Fruit fly (Drosophila melanogaster) whole organism, pupa: ENCODE measurements around the gene Septin2.

Experiments
- CG10348 ChIP-seq: fragments of 200-800 bp; sonication (Bioruptor generic); IDR thresholded peaks from 2 replicates; pipeline ENCODE4 v1.3.6; 2022; ENCODE audit warnings: missing biosample characterization, missing genetic modification characterization
- CG12605 ChIP-seq: fragments of 200-800 bp; sonication (Bioruptor generic); IDR thresholded peaks from 2 replicates; pipeline ENCODE4 v1.3.6; 2022; ENCODE audit warnings: missing biosample characterization, missing genetic modification characterization
- CG13204 ChIP-seq: fragments of 200-800 bp; sonication (Bioruptor generic); optimal IDR thresholded peaks from 2 replicates; lab custom pipeline; 2018; ENCODE audit warnings: missing biosample characterization, mild to moderate bottlenecking, missing genetic modification characterization, moderate library complexity
- CG14655 ChIP-seq: fragments of 200-800 bp; sonication (Bioruptor generic); optimal IDR thresholded peaks from 3 replicates; lab custom pipeline; 2017; ENCODE audit warnings: mild to moderate bottlenecking, missing biosample characterization, missing genetic modification reagents, missing genetic modification characterization
- CG15710 ChIP-seq: fragments of 200-800 bp; sonication (Bioruptor generic); optimal IDR thresholded peaks from 2 replicates; lab custom pipeline; 2018; ENCODE audit warnings: missing biosample characterization, mild to moderate bottlenecking, missing genetic modification characterization, moderate library complexity
- CG17806 ChIP-seq: fragments of 200-800 bp; sonication (Bioruptor generic); optimal IDR thresholded peaks from 2 replicates; lab custom pipeline; 2018; ENCODE audit warnings: missing biosample characterization, mild to moderate bottlenecking, missing genetic modification characterization, moderate library complexity
- CG32121 ChIP-seq: fragments of 200-800 bp; sonication (Bioruptor generic); IDR thresholded peaks from 2 replicates; pipeline ENCODE4 v1.3.6; 2022; ENCODE audit warnings: missing biosample characterization, missing genetic modification characterization
- CG34367 ChIP-seq: fragments of 200-800 bp; sonication (Bioruptor generic); optimal IDR thresholded peaks from 2 replicates; lab custom pipeline; 2018; ENCODE audit warnings: missing biosample characterization, mild to moderate bottlenecking, missing genetic modification characterization
- CG4496 ChIP-seq: fragments of 200-800 bp; sonication (Bioruptor generic); IDR thresholded peaks from 3 replicates; pipeline ENCODE4 v1.3.6; 2022; ENCODE audit warnings: missing biosample characterization, missing genetic modification characterization
- CG8159 ChIP-seq: fragments of 200-800 bp; sonication (Bioruptor generic); optimal IDR thresholded peaks from 3 replicates; lab custom pipeline; 2018; ENCODE audit warnings: missing biosample characterization, mild to moderate bottlenecking, missing genetic modification characterization, moderate library complexity
- CG8301 ChIP-seq: fragments of 200-800 bp; sonication (Bioruptor generic); optimal IDR thresholded peaks from 2 replicates; lab custom pipeline; 2018; ENCODE audit warnings: missing biosample characterization, mild to moderate bottlenecking, missing genetic modification characterization
- CG9948 ChIP-seq: fragments of 200-800 bp; sonication (Bioruptor generic); optimal IDR thresholded peaks from 2 replicates; lab custom pipeline; 2018; ENCODE audit warnings: missing biosample characterization, mild to moderate bottlenecking, missing genetic modification characterization, moderate library complexity
- D1 ChIP-seq: fragments of 200-800 bp; sonication (Bioruptor generic); optimal IDR thresholded peaks from 2 replicates; lab custom pipeline; 2018; ENCODE audit warnings: missing biosample characterization, mild to moderate bottlenecking, missing genetic modification characterization, moderate library complexity
- EcR ChIP-seq: fragments of 200-800 bp; sonication (Bioruptor generic); optimal IDR thresholded peaks from 3 replicates; lab custom pipeline; 2019; ENCODE audit warnings: missing biosample characterization, missing genetic modification characterization, mild to moderate bottlenecking, moderate library complexity, missing genetic modification reagents
- Ets98B ChIP-seq: fragments of 200-800 bp; sonication (Bioruptor generic); IDR thresholded peaks from 2 replicates; pipeline ENCODE4 v1.3.6; 2022; ENCODE audit warnings: missing biosample characterization, missing genetic modification characterization
- Pif1A ChIP-seq: fragments of 200-800 bp; sonication (Bioruptor generic); optimal IDR thresholded peaks from 3 replicates; lab custom pipeline; 2016; ENCODE audit warnings: missing biosample characterization, missing genetic modification characterization
- Pif1B ChIP-seq: fragments of 200-800 bp; sonication (Bioruptor generic); optimal IDR thresholded peaks from 3 replicates; lab custom pipeline; 2016; ENCODE audit warnings: missing biosample characterization, missing genetic modification characterization
- Snoo ChIP-seq: fragments of 200-800 bp; sonication (Bioruptor generic); optimal IDR thresholded peaks from 3 replicates; lab custom pipeline; 2017; ENCODE audit warnings: missing biosample characterization, mild to moderate bottlenecking, missing genetic modification characterization, inconsistent platforms
- fd96Ca ChIP-seq: fragments of 200-800 bp; sonication (Bioruptor generic); IDR thresholded peaks from 3 replicates; pipeline ENCODE4 v1.3.6; 2022; ENCODE audit warnings: missing biosample characterization, missing genetic modification characterization
- gl ChIP-seq: fragments of 200-800 bp; sonication (Bioruptor generic); optimal IDR thresholded peaks from 2 replicates; lab custom pipeline; 2018; ENCODE audit warnings: missing biosample characterization, mild to moderate bottlenecking, missing genetic modification characterization
- rn ChIP-seq: fragments of 200-800 bp; sonication (Bioruptor generic); IDR thresholded peaks from 2 replicates; pipeline ENCODE4 v1.3.6; 2022; ENCODE audit warnings: missing biosample characterization, missing genetic modification characterization

Septin2 gene

DNA sequence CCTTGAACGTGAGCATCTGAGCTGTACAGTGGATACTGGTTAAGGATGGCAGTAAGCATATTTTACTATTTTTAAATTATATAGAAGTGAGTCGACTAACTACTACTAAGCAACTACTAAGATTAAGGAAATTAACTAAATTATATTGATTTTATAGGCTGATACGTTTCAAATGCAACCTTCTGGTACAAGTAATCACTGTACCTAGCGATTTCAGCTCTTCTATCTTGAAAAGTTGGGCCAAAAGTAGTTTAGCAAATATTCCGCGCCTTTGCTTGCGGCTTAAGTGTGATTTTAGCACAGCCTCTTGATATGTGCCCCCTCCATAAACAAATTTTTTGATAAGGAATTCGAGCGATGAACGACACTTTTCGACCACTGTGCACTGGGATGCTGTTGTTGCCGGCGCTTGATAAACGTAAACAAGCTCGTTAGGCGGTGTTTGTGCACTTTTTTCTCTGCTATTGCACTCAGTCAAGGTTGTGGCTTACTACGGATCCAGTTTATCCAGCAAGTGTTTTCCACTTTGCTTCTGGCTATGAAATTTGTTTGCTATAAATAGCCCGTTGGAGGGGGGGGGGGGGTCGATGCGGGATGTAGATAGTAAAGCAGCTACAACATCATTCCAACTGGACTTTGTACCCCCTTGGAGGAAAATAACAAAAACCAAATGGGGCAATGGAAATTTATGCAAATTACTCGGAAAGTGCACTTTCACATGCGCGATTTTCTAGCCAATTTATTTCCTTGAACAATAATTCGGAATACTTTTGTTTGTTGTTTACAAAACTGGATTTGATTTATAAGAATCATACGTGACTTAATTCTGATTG lies 31.7 kb downstream of the Septin2 start:
- TF ChIP-seq EcR: peak; percentile 46
- peak; percentile 9 for TF ChIP-seq Pif1B (GFP tag; lab: Kevin White, UChicago)
- no peak for TF ChIP-seq rn (GFP tag; lab: Robert Waterston, UW)
- peak; percentile 70 for TF ChIP-seq fd96Ca (GFP tag; lab: Robert Waterston, UW)
- peak; percentile 62 for TF ChIP-seq CG9948 (tag; lab: Kevin White, UChicago)
- peak; percentile 67 for TF ChIP-seq CG8301
- TF ChIP-seq CG13204 (GFP tag; lab: Kevin White, UChicago): peak; percentile 86
- peak; percentile 91 for TF ChIP-seq gl
- peak; percentile 67 for TF ChIP-seq CG15710 (tag; lab: Kevin White, UChicago)
- peak; percentile 70 for TF ChIP-seq CG8159 (tag; lab: Kevin White, UChicago)
- peak; percentile 71 for TF ChIP-seq CG12605 (GFP tag; lab: Robert Waterston, UW)
- TF ChIP-seq Snoo (tag; lab: Kevin White, UChicago): peak; percentile 47
- TF ChIP-seq CG17806 (tag; lab: Kevin White, UChicago): peak; percentile 65
- peak; percentile 81 for TF ChIP-seq Ets98B
- no peak for TF ChIP-seq D1
- TF ChIP-seq CG14655 (GFP tag; lab: Kevin White, UChicago): peak; percentile 78
- TF ChIP-seq CG34367: peak; percentile 42
- TF ChIP-seq CG4496: peak; percentile 82
- peak; percentile 67 for TF ChIP-seq CG32121 (GFP tag; lab: Robert Waterston, UW)
- peak; percentile 54 for TF ChIP-seq CG10348 (GFP tag; lab: Robert Waterston, UW)
- peak; percentile 60 for TF ChIP-seq Pif1A (GFP tag; lab: Kevin White, UChicago)

DNA sequence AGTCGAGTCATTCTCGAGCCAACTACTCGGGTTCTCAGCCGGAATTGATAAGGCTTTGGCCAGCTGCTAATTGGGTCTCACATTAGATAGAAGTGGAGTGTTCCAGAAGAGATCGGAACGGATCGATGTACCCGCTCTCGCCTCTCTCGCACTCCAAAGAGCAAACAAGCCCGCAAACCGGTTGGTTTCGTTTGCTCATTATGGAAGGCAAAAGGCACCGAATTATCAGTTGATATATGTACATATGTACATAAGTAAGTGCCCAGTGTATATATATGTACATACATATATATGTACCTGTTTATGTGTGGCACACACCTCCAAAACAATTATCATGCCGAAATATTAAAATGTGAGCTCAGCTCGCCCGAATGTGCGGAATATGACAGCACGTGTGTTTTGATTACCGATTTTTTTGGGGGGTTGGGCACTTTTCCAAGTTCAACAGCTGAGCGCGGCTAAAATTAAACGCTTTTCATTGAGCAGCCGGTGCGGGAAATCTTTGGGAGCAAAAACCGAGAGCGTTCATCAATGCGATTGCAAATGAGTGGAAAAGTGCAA lies 32.4 kb downstream of the Septin2 start:
- no peak for TF ChIP-seq CG32121 (GFP tag; lab: Robert Waterston, UW)
- TF ChIP-seq CG13204 (GFP tag; lab: Kevin White, UChicago): no peak
- no peak for TF ChIP-seq CG14655 (GFP tag; lab: Kevin White, UChicago)
- TF ChIP-seq CG10348 (GFP tag; lab: Robert Waterston, UW): no peak
- TF ChIP-seq Snoo (tag; lab: Kevin White, UChicago): no peak
- TF ChIP-seq CG12605 (GFP tag; lab: Robert Waterston, UW): no peak
- no peak for TF ChIP-seq rn (GFP tag; lab: Robert Waterston, UW)
- no peak for TF ChIP-seq Pif1A (GFP tag; lab: Kevin White, UChicago)
- TF ChIP-seq CG9948 (tag; lab: Kevin White, UChicago): no peak

DNA sequence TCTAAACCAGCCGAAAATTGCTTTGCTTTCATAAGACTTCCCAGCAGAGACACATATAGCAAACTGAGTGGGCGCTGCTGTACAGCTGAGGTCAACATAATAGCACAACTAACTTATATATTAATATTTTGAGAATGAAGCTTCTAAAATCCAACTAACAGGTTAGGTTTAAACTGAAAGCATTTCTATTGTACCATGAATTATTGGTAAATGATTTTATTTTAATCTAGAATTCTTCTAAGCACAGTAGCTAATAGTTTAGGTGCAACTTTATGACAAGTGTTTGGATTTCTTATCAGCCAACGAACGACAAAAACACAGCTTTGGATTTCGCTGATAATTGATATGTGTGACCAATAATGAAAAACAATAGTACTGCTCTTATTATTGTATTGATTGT lies 33.1 kb downstream of the Septin2 start:
- no peak for TF ChIP-seq CG4496
- no peak for TF ChIP-seq rn (GFP tag; lab: Robert Waterston, UW)
- no peak for TF ChIP-seq CG15710 (tag; lab: Kevin White, UChicago)
- peak; percentile 4 for TF ChIP-seq Pif1B (GFP tag; lab: Kevin White, UChicago)
- TF ChIP-seq CG8159 (tag; lab: Kevin White, UChicago): no peak
- TF ChIP-seq CG34367: no peak
- TF ChIP-seq D1: no peak
- peak; percentile 25 for TF ChIP-seq CG14655 (GFP tag; lab: Kevin White, UChicago)
- TF ChIP-seq CG10348 (GFP tag; lab: Robert Waterston, UW): no peak
- no peak for TF ChIP-seq EcR
- TF ChIP-seq fd96Ca (GFP tag; lab: Robert Waterston, UW): no peak
- no peak for TF ChIP-seq Ets98B
- peak; percentile 22 for TF ChIP-seq CG8301
- no peak for TF ChIP-seq CG9948 (tag; lab: Kevin White, UChicago)
- 0 out of 2 replicates have a peak, but pooled peaks have one; percentile 31 for TF ChIP-seq CG32121 (GFP tag; lab: Robert Waterston, UW)
- TF ChIP-seq CG12605 (GFP tag; lab: Robert Waterston, UW): no peak
- TF ChIP-seq CG17806 (tag; lab: Kevin White, UChicago): no peak
- no peak for TF ChIP-seq Snoo (tag; lab: Kevin White, UChicago)
- TF ChIP-seq CG13204 (GFP tag; lab: Kevin White, UChicago): no peak
- peak; percentile 27 for TF ChIP-seq Pif1A (GFP tag; lab: Kevin White, UChicago)
- no peak for TF ChIP-seq gl

DNA sequence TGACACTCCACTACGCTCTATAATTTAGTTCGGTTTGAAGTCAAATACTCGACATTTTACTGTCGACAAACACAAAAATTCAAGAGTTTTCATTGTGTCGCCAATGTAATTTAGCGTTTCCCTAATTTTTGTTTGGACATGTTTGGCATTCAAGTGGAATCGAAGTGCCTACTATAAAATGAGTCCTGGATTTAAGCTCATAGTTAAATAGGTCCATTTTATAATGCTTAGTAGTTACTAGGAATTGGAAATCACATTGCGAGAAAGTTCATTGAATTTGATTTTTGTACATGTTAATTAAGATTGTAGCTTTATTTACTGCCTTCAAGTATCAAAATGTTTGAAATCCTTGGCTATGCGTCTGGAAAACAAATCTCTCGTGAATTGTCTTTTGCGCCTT lies 33.9 kb downstream of the Septin2 start, which contains the start of gene att-ORFB:
Gene att-ORFB (minus strand): TSS at position 101 of the 400 bp plus-strand sequence.
- TF ChIP-seq CG13204 (GFP tag; lab: Kevin White, UChicago): no peak
- TF ChIP-seq fd96Ca (GFP tag; lab: Robert Waterston, UW): no peak
- TF ChIP-seq, all 21 proteins: peak for 0

DNA sequence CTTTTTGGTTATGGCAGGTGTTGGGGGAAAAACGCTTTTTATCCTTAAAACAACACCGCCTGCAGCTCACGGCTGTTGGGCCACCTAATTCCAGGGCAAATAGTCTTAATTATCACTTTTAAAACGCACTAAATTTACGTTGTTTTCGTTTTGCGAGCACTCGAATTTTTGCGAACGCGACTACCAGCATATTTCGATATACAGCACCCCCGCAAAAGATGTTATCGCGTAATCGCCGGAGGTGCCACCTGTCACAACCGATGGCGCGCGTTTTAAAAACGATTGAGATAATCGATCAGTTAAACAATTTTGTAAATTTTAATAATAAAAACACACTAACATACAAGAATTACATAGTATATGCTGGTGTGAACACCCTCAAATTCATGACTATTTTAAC lies 36.1 kb downstream of the Septin2 start, which contains the start of gene Stat92E:
Gene Stat92E (minus strand): TSS at position 219 of the 400 bp plus-strand sequence.
- no peak for TF ChIP-seq gl

DNA sequence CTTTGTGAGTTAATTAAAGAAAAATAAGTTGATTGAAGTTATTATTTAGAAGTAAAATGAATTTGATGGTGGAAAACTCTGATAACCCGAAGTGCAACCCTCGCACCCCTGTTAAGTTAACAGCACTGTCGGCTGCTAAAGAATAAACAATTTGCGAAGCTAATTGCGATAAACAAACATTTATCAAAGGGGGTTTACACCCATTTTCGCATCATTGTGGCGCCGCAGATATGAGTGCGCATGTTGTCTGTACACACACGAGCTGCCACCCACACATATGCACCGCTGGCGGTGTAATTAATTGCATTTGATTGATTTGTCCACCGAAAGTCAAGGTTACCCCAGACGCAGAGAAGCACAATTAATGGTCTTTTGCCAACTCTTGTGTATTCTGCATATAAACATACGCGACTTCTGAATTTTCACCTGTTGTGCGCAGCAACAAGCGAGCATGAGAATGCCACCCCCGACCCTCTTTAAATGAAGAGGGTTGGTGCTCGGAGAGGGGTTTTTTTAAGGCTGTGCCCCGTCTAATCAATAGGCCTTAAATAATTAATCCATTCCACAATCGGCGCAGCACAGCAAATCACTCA lies 36.6 kb downstream of the Septin2 start:
- TF ChIP-seq gl: no peak
- no peak for TF ChIP-seq Pif1B (GFP tag; lab: Kevin White, UChicago)
- peak; percentile 37; the same call in 1 of the 2 replicates for TF ChIP-seq CG12605 (GFP tag; lab: Robert Waterston, UW)
- no peak for TF ChIP-seq CG4496
